Fruit fly (Drosophila melanogaster) whole organism, pupa: ENCODE data around the gene Rfx.

Source experiments
- CG4496 ChIP-seq: fragments of 200-800 bp; sonication (Bioruptor generic); IDR thresholded peaks from 3 replicates; pipeline ENCODE4 v1.3.6; 2022; ENCODE audit warnings: missing biosample characterization, missing genetic modification characterization
- CG8159 ChIP-seq: fragments of 200-800 bp; sonication (Bioruptor generic); optimal IDR thresholded peaks from 3 replicates; lab custom pipeline; 2018; ENCODE audit warnings: missing biosample characterization, mild to moderate bottlenecking, missing genetic modification characterization, moderate library complexity
- EcR ChIP-seq: fragments of 200-800 bp; sonication (Bioruptor generic); optimal IDR thresholded peaks from 3 replicates; lab custom pipeline; 2019; ENCODE audit warnings: missing biosample characterization, missing genetic modification characterization, mild to moderate bottlenecking, moderate library complexity, missing genetic modification reagents
- Pif1B ChIP-seq: fragments of 200-800 bp; sonication (Bioruptor generic); optimal IDR thresholded peaks from 3 replicates; lab custom pipeline; 2016; ENCODE audit warnings: missing biosample characterization, missing genetic modification characterization

dm6 chr3R:10394368-10394770 is 16.5 kb upstream of the Rfx start:
- TF ChIP-seq CG4496 (no peak), EcR (no peak), Pif1B (GFP tag; lab: Kevin White, UChicago) (no peak), CG8159 (tag; lab: Kevin White, UChicago) (no peak)
